Fruit fly (Drosophila melanogaster) whole organism, embryonic: ENCODE results near the gene CG42540.

Experiments used
- Atf6 ChIP-seq: fragments of 200-800 bp; sonication (Bioruptor generic); IDR thresholded peaks from 2 replicates; pipeline ENCODE4 v1.3.6; 2022; ENCODE audit warnings: missing biosample characterization, missing genetic modification characterization
- B-H2 ChIP-seq: fragments of 200-800 bp; sonication (Bioruptor generic); optimal IDR thresholded peaks from 2 replicates; lab custom pipeline; 2018; ENCODE audit warnings: missing biosample characterization, mild to moderate bottlenecking, missing genetic modification characterization
- Bdp1 ChIP-seq: fragments of 200-800 bp; sonication (Bioruptor generic); optimal IDR thresholded peaks from 3 replicates; lab custom pipeline; 2016; ENCODE audit warnings: missing biosample characterization, missing genetic modification characterization
- CG10462 ChIP-seq: fragments of 200-800 bp; sonication (Bioruptor generic); optimal IDR thresholded peaks from 2 replicates; lab custom pipeline; 2016; ENCODE audit warnings: missing biosample characterization, missing genetic modification characterization
- CG10654 ChIP-seq: fragments of 200-800 bp; sonication (Bioruptor generic); optimal IDR thresholded peaks from 2 replicates; lab custom pipeline; 2016; ENCODE audit warnings: missing biosample characterization, missing genetic modification characterization
- CG11456 ChIP-seq: fragments of 200-800 bp; sonication (Bioruptor generic); IDR thresholded peaks from 3 replicates; pipeline ENCODE4 v1.3.6; 2022; ENCODE audit warnings: missing biosample characterization, missing genetic modification characterization
- CG12769 ChIP-seq: fragments of 200-800 bp; sonication (Bioruptor generic); optimal IDR thresholded peaks from 2 replicates; lab custom pipeline; 2019; ENCODE audit warnings: missing biosample characterization, mild to moderate bottlenecking, missing genetic modification characterization, moderate library complexity
- CG15073 ChIP-seq: fragments of 200-800 bp; sonication (Bioruptor generic); optimal IDR thresholded peaks from 2 replicates; lab custom pipeline; 2016; ENCODE audit warnings: missing biosample characterization, missing genetic modification characterization
- CG1529 ChIP-seq: fragments of 200-800 bp; sonication (Bioruptor generic); optimal IDR thresholded peaks from 3 replicates; lab custom pipeline; 2018; ENCODE audit warnings: missing biosample characterization, missing genetic modification characterization
- CG15601 ChIP-seq: fragments of 200-800 bp; sonication (Bioruptor generic); optimal IDR thresholded peaks from 3 replicates; lab custom pipeline; 2019; ENCODE audit warnings: missing biosample characterization, mild to moderate bottlenecking, missing genetic modification characterization, moderate library complexity
- CG2678 ChIP-seq: fragments of 200-800 bp; sonication (Bioruptor generic); optimal IDR thresholded peaks from 3 replicates; lab custom pipeline; 2019; ENCODE audit warnings: missing biosample characterization, mild to moderate bottlenecking, missing genetic modification characterization, moderate library complexity
- CG2712 ChIP-seq: fragments of 200-800 bp; optimal IDR thresholded peaks from 3 replicates; lab custom pipeline; 2019; ENCODE audit warnings: missing biosample characterization, mild to moderate bottlenecking, missing genetic modification characterization, moderate library complexity
- CG30431 ChIP-seq: fragments of 200-800 bp; sonication (Bioruptor generic); optimal IDR thresholded peaks from 2 replicates; lab custom pipeline; 2017; ENCODE audit warnings: missing biosample characterization, missing genetic modification characterization
- CG31224 ChIP-seq: fragments of 200-800 bp; sonication (Bioruptor generic); IDR thresholded peaks from 2 replicates; pipeline ENCODE4 v1.3.6; 2022; ENCODE audit warnings: missing biosample characterization, missing genetic modification characterization
- CG3847 ChIP-seq: fragments of 200-800 bp; sonication (Bioruptor generic); IDR thresholded peaks from 2 replicates; pipeline ENCODE4 v1.3.6; 2022; ENCODE audit warnings: missing biosample characterization, missing genetic modification characterization
- CG3995 ChIP-seq: fragments of 200-800 bp; sonication (Bioruptor generic); optimal IDR thresholded peaks from 3 replicates; lab custom pipeline; 2016; ENCODE audit warnings: missing biosample characterization, missing genetic modification characterization
- CG4730 ChIP-seq: fragments of 200-800 bp; sonication (Bioruptor generic); IDR thresholded peaks from 2 replicates; pipeline ENCODE4 v1.3.6; 2022; ENCODE audit warnings: missing biosample characterization, missing genetic modification characterization
- CG4854 ChIP-seq: fragments of 200-800 bp; sonication (Bioruptor generic); optimal IDR thresholded peaks from 2 replicates; lab custom pipeline; 2016; ENCODE audit warnings: missing biosample characterization, missing genetic modification characterization, inconsistent platforms
- CG6654 ChIP-seq: fragments of 200-800 bp; sonication (Bioruptor generic); optimal IDR thresholded peaks from 2 replicates; lab custom pipeline; 2017; ENCODE audit warnings: missing biosample characterization, mild to moderate bottlenecking, missing genetic modification characterization
- CG8281 ChIP-seq: fragments of 200-800 bp; sonication (Bioruptor generic); optimal IDR thresholded peaks from 2 replicates; lab custom pipeline; 2018; ENCODE audit warnings: missing biosample characterization, mild to moderate bottlenecking, missing genetic modification characterization, moderate library complexity
- CG8290 ChIP-seq, 3 experiments: fragments of 200-800 bp; sonication (Bioruptor generic); optimal IDR thresholded peaks; 2 replicates each; lab custom pipeline; 2016 to 2019; ENCODE audit warnings: missing biosample characterization in 3 of 3, missing genetic modification characterization in 3 of 3, mild to moderate bottlenecking in 2 of 3, moderate library complexity in 1 of 3
- CG9609 ChIP-seq: fragments of 200-800 bp; sonication (Bioruptor generic); optimal IDR thresholded peaks from 3 replicates; lab custom pipeline; 2016; ENCODE audit warnings: missing biosample characterization, missing genetic modification characterization
- CoRest ChIP-seq: fragments of 200-800 bp; sonication (Bioruptor generic); optimal IDR thresholded peaks from 3 replicates; lab custom pipeline; 2018; ENCODE audit warnings: missing biosample characterization, mild to moderate bottlenecking, missing genetic modification characterization, moderate library complexity
- Drgx ChIP-seq: fragments of 200-800 bp; sonication (Bioruptor generic); IDR thresholded peaks from 2 replicates; pipeline ENCODE4 v1.3.6; 2022; ENCODE audit warnings: missing biosample characterization, missing genetic modification characterization
- E2f1 ChIP-seq: fragments of 200-800 bp; sonication (Bioruptor generic); IDR thresholded peaks from 2 replicates; pipeline ENCODE4 v1.3.6; 2022; ENCODE audit warnings: missing biosample characterization, missing genetic modification characterization
- Fer2 ChIP-seq: fragments of 200-800 bp; sonication (Bioruptor generic); optimal IDR thresholded peaks from 2 replicates; lab custom pipeline; 2018; ENCODE audit warnings: missing biosample characterization, mild to moderate bottlenecking, missing genetic modification characterization, moderate library complexity
- Gsc ChIP-seq: fragments of 200-800 bp; sonication (Bioruptor generic); IDR thresholded peaks from 2 replicates; pipeline ENCODE4 v1.3.6; 2022; ENCODE audit warnings: missing biosample characterization, missing genetic modification characterization
- H15 ChIP-seq: fragments of 200-800 bp; sonication (Bioruptor generic); IDR thresholded peaks from 3 replicates; pipeline ENCODE4 v1.3.6; 2022; ENCODE audit warnings: missing biosample characterization, missing genetic modification characterization
- HLH3B ChIP-seq: fragments of 200-800 bp; sonication (Bioruptor generic); IDR thresholded peaks from 2 replicates; pipeline ENCODE4 v1.3.6; 2022; ENCODE audit warnings: missing biosample characterization, missing genetic modification characterization
- HLHmδ ChIP-seq: fragments of 200-800 bp; sonication (Bioruptor generic); optimal IDR thresholded peaks from 2 replicates; lab custom pipeline; 2018; ENCODE audit warnings: missing biosample characterization, mild to moderate bottlenecking, missing genetic modification characterization, moderate library complexity
- Hr3 ChIP-seq: fragments of 200-800 bp; sonication (Bioruptor generic); optimal IDR thresholded peaks from 3 replicates; lab custom pipeline; 2016; ENCODE audit warnings: missing biosample characterization, missing genetic modification characterization
- Pdp1 ChIP-seq, 2 experiments: fragments of 200-800 bp; sonication (Bioruptor generic); optimal IDR thresholded peaks; 3 replicates each; lab custom pipeline; 2016; ENCODE audit warnings: missing biosample characterization in 2 of 2, missing genetic modification characterization in 2 of 2, mild to moderate bottlenecking in 1 of 2, moderate library complexity in 1 of 2
- Poxn ChIP-seq: fragments of 200-800 bp; sonication (Bioruptor generic); IDR thresholded peaks from 2 replicates; pipeline ENCODE4 v1.3.6; 2022; ENCODE audit warnings: missing biosample characterization, missing genetic modification characterization
- Ptx1 ChIP-seq: fragments of 200-800 bp; sonication (Bioruptor generic); IDR thresholded peaks from 2 replicates; pipeline ENCODE4 v1.3.6; 2022; ENCODE audit warnings: missing biosample characterization, missing genetic modification characterization
- Vsx1 ChIP-seq: fragments of 200-800 bp; sonication (Bioruptor generic); optimal IDR thresholded peaks from 2 replicates; lab custom pipeline; 2017; ENCODE audit warnings: missing biosample characterization, mild to moderate bottlenecking, missing genetic modification characterization, missing genetic modification reagents
- abd-A ChIP-seq: fragments of 200-800 bp; sonication (Bioruptor generic); optimal IDR thresholded peaks from 3 replicates; lab custom pipeline; 2019; ENCODE audit warnings: missing biosample characterization, mild to moderate bottlenecking, missing genetic modification characterization, moderate library complexity
- ase ChIP-seq: fragments of 200-800 bp; sonication (Bioruptor generic); IDR thresholded peaks from 3 replicates; pipeline ENCODE4 v1.3.6; 2022; ENCODE audit warnings: missing biosample characterization, missing genetic modification characterization
- bab2 ChIP-seq: fragments of 200-800 bp; sonication (Bioruptor generic); optimal IDR thresholded peaks from 2 replicates; lab custom pipeline; 2016; ENCODE audit warnings: missing biosample characterization, missing genetic modification characterization
- bsh ChIP-seq, 2 experiments: fragments of 200-800 bp; sonication (Bioruptor generic); optimal IDR thresholded peaks; 2 replicates each; lab custom pipeline; 2017 to 2018; ENCODE audit warnings: mild to moderate bottlenecking in 2 of 2, missing biosample characterization in 2 of 2, missing genetic modification characterization in 2 of 2, moderate library complexity in 1 of 2
- ems ChIP-seq: fragments of 200-800 bp; sonication (Bioruptor generic); optimal IDR thresholded peaks from 3 replicates; lab custom pipeline; 2016; ENCODE audit warnings: missing biosample characterization, missing genetic modification characterization
- eve ChIP-seq, 2 experiments: fragments of >200 bp; optimal IDR thresholded peaks; 2 replicates each; lab custom pipeline; 2017; ENCODE audit warnings: missing biosample characterization in 2 of 2, missing genetic modification characterization in 2 of 2
- hth ChIP-seq: fragments of >200 bp; optimal IDR thresholded peaks from 2 replicates; lab custom pipeline; 2017; ENCODE audit warnings: inconsistent platforms
- ind ChIP-seq: fragments of 200-800 bp; sonication (Bioruptor generic); optimal IDR thresholded peaks from 3 replicates; lab custom pipeline; 2016; ENCODE audit warnings: missing biosample characterization, missing genetic modification characterization
- mld ChIP-seq: fragments of 200-800 bp; sonication (Bioruptor generic); IDR thresholded peaks from 3 replicates; pipeline ENCODE4 v1.3.6; 2022; ENCODE audit warnings: missing biosample characterization, missing genetic modification characterization; ENCODE audit not compliant: partially characterized antibody
- otp ChIP-seq: fragments of 200-800 bp; sonication (Bioruptor generic); IDR thresholded peaks from 3 replicates; pipeline ENCODE4, ENCODE4 v1.3.6; 2022; ENCODE audit warnings: missing biosample characterization, missing genetic modification characterization
- pan ChIP-seq, 4 experiments: fragments of >200 bp in 3 of 4; fragments of 200-800 bp in 1 of 4; sonication (Bioruptor generic) in 1 of 4; optimal IDR thresholded peaks in 3 of 4; IDR thresholded peaks in 1 of 4; 2 replicates each; pipeline versions ENCODE4 v1.3.6 to Lab custom; 2017 to 2022; ENCODE audit warnings: missing biosample characterization in 2 of 4, missing genetic modification characterization in 2 of 4, mixed read lengths in 1 of 4
- pho ChIP-seq: fragments of 200-800 bp; sonication (Bioruptor generic); optimal IDR thresholded peaks from 2 replicates; lab custom pipeline; 2016; ENCODE audit warnings: missing biosample characterization, missing genetic modification characterization
- psq ChIP-seq: fragments of 200-800 bp; sonication (Bioruptor generic); optimal IDR thresholded peaks from 2 replicates; lab custom pipeline; 2017; ENCODE audit warnings: missing biosample characterization, missing genetic modification characterization
- tup ChIP-seq: fragments of 200-800 bp; sonication (Bioruptor generic); optimal IDR thresholded peaks from 2 replicates; lab custom pipeline; 2016; ENCODE audit warnings: missing biosample characterization, mild to moderate bottlenecking, missing genetic modification characterization, moderate library complexity
- tx ChIP-seq: fragments of 200-800 bp; sonication (Bioruptor generic); optimal IDR thresholded peaks from 2 replicates; lab custom pipeline; 2016; ENCODE audit warnings: missing biosample characterization, missing genetic modification characterization
- vnd ChIP-seq: fragments of 200-800 bp; sonication (Bioruptor generic); IDR thresholded peaks from 3 replicates; pipeline ENCODE4 v1.3.6; 2022; ENCODE audit warnings: missing biosample characterization, missing genetic modification characterization; ENCODE audit not compliant: partially characterized antibody

Gene CG42540

DNA sequence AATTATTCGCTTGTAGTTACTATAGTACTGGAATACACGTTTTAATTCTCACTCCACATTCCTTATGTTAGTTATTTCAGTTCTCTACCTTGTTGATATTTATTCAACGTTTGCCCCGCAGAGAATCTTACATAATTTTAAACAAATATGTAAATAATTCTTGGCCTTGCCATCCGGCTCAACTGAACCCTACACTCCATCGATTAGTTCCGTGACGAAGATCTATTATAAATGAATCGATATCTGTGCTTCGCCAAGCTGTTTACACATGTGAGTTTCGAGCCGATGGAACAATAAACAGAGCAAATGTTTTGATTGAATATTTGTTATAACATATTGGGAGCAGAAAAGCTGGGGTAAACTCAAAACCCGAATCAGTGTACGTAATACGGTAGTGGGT, 34.1 kb upstream of the CG42540 start (continued):
- TF ChIP-seq CG10462 (GFP tag; lab: Kevin White, UChicago) (no peak), E2f1 (GFP tag; lab: Robert Waterston, UW) (peak; percentile 41; the same call in 1 of the 2 replicates), CG15073 (GFP tag; lab: Kevin White, UChicago) (no peak), HLHmδ (GFP tag; lab: Kevin White, UChicago) (no peak), CG3847 (0 out of 2 replicates have a peak, but pooled peaks have one; percentile 13), Drgx (GFP tag; lab: Robert Waterston, UW) (no peak), H15 (GFP tag; lab: Robert Waterston, UW) (no peak), bab2 (no peak), CoRest (tag; lab: Kevin White, UChicago) (peak; percentile 5), ems (GFP tag; lab: Kevin White, UChicago) (no peak), vnd (GFP tag; lab: Robert Waterston, UW) (no peak), hth (no peak), pho (GFP tag; lab: Kevin White, UChicago) (no peak), Bdp1 (GFP tag; lab: Kevin White, UChicago) (no peak), Vsx1 (peak; percentile 15), CG2678 (tag; lab: Kevin White, UChicago) (peak; percentile 62), Ptx1 (no peak), CG12769 (peak; percentile 81), CG8290 (GFP tag; optimal IDR thresholded peaks at IDR 0.05; lab: Kevin White, UChicago) (no peak), CG8290 (tag; optimal IDR thresholded peaks at IDR 0.05; lab: Kevin White, UChicago) (peak in 1 of 2 experiments; percentile 76), bsh (GFP tag; optimal IDR thresholded peaks at IDR 0.05; lab: Kevin White, UChicago) (no peak), Pdp1 (GFP tag; optimal IDR thresholded peaks at IDR 0.05; lab: Kevin White, UChicago) (no peak), otp (no peak), Fer2 (tag; lab: Kevin White, UChicago) (peak; percentile 10), HLH3B (no peak; the same call in 1 of the 2 replicates), pan (optimal IDR thresholded peaks at IDR 0.05; lab: Kevin White, UChicago) (no peak), pan (GFP tag; optimal IDR thresholded peaks at IDR 0.05 in 1 of 2, IDR thresholded peaks at IDR 0.05 in 1 of 2) (peak in 1 of 2 experiments; percentile 25), ase (GFP tag; lab: Robert Waterston, UW) (no peak), CG4854 (GFP tag; lab: Kevin White, UChicago) (peak; percentile 47), CG9609 (GFP tag; lab: Kevin White, UChicago) (no peak), CG8281 (no peak), tx (GFP tag; lab: Kevin White, UChicago) (no peak), CG2712 (tag; lab: Kevin White, UChicago) (no peak), ind (no peak), psq (GFP tag; lab: Kevin White, UChicago) (no peak), CG4730 (no peak), mld (GFP tag; lab: Robert Waterston, UW) (no peak), CG31224 (GFP tag; lab: Robert Waterston, UW) (no peak), CG30431 (GFP tag; lab: Kevin White, UChicago) (no peak), eve (GFP tag; optimal IDR thresholded peaks at IDR 0.05; lab: Kevin White, UChicago) (peak in 1 of 2 experiments; percentile 43), CG3995 (GFP tag; lab: Kevin White, UChicago) (no peak), Atf6 (GFP tag; lab: Robert Waterston, UW) (peak; percentile 77), CG10654 (GFP tag; lab: Kevin White, UChicago) (no peak), Poxn (GFP tag; lab: Robert Waterston, UW) (no peak), CG15601 (no peak), B-H2 (GFP tag; lab: Kevin White, UChicago) (peak; percentile 12), Gsc (GFP tag; lab: Robert Waterston, UW) (no peak), tup (GFP tag; lab: Kevin White, UChicago) (peak; percentile 26), Hr3 (GFP tag; lab: Kevin White, UChicago) (no peak), CG6654 (no peak), CG11456 (GFP tag; lab: Robert Waterston, UW) (no peak), CG1529 (GFP tag; lab: Kevin White, UChicago) (no peak), abd-A (no peak)
